Worm (Caenorhabditis elegans) whole organism, L1 larva: Measurements from ENCODE around the gene F35H12.6.

Experiments used
- C04F5.9 ChIP-seq: sonication (generic microtip); optimal IDR thresholded peaks from 2 replicates; lab custom pipeline; 2016; ENCODE audit warnings: missing genetic modification characterization, missing compliant biosample characterization
- F16B12.6 ChIP-seq: fragments of 150-350 bp; optimal IDR thresholded peaks from 2 replicates; lab custom pipeline; 2014; ENCODE audit warnings: missing biosample characterization, missing genetic modification characterization
- blmp-1 ChIP-seq: fragments of 150-350 bp; optimal IDR thresholded peaks from 2 replicates; lab custom pipeline; 2014; ENCODE audit warnings: missing biosample characterization, missing genetic modification characterization
- ceh-82 ChIP-seq, 3 experiments: fragments of 150-350 bp in 1 of 3; sonication (generic microtip) in 2 of 3; optimal IDR thresholded peaks; 2 replicates each; lab custom pipeline; 2014 to 2017; ENCODE audit warnings: missing biosample characterization in 3 of 3, missing genetic modification characterization in 3 of 3
- ces-1 ChIP-seq: fragments of 150-350 bp; optimal IDR thresholded peaks from 2 replicates; lab custom pipeline; 2014; ENCODE audit warnings: missing biosample characterization, missing genetic modification reagents, missing genetic modification characterization
- dpl-1 ChIP-seq, 3 experiments: fragments of 150-350 bp in 2 of 3; sonication (generic microtip) in 1 of 3; optimal IDR thresholded peaks; 2 replicates each; lab custom pipeline; 2014 to 2017; ENCODE audit warnings: missing biosample characterization in 3 of 3, missing genetic modification characterization in 3 of 3, missing genetic modification reagents in 3 of 3
- dsc-1 ChIP-seq: sonication (generic microtip); optimal IDR thresholded peaks from 2 replicates; lab custom pipeline; 2016; ENCODE audit warnings: mild to moderate bottlenecking, missing genetic modification characterization, missing compliant biosample characterization
- efl-1 ChIP-seq, 4 experiments: fragments of 150-350 bp; optimal IDR thresholded peaks in 3 of 4; peaks in 1 of 4; 1 replicate in 1 of 4; 2 replicates in 3 of 4; lab custom pipeline; 2014; ENCODE audit warnings: missing biosample characterization in 2 of 4, missing genetic modification characterization in 2 of 4, missing genetic modification reagents in 2 of 4
- elt-2 ChIP-seq: sonication (generic microtip); optimal IDR thresholded peaks from 2 replicates; lab custom pipeline; 2016; ENCODE audit warnings: missing genetic modification characterization, mild to moderate bottlenecking, inconsistent platforms, missing compliant biosample characterization, missing genetic modification reagents
- ets-5 ChIP-seq: fragments of 200-800 bp; sonication (Bioruptor generic); IDR thresholded peaks from 2 replicates; pipeline ENCODE4 v1.3.6; 2022; ENCODE audit warnings: missing genetic modification characterization, missing compliant biosample characterization
- fkh-8 ChIP-seq: sonication (generic microtip); optimal IDR thresholded peaks from 2 replicates; lab custom pipeline; 2016; ENCODE audit warnings: mild to moderate bottlenecking, missing genetic modification characterization, missing compliant biosample characterization
- fos-1 ChIP-seq: fragments of 150-350 bp; optimal IDR thresholded peaks from 2 replicates; lab custom pipeline; 2014; ENCODE audit warnings: missing biosample characterization, missing genetic modification characterization
- hlh-17 ChIP-seq: fragments of 200-800 bp; sonication (Bioruptor generic); optimal IDR thresholded peaks from 2 replicates; lab custom pipeline; 2018; ENCODE audit warnings: missing genetic modification characterization, mild to moderate bottlenecking, missing compliant biosample characterization, moderate library complexity, borderline replicate concordance
- isw-1 ChIP-seq: fragments of 200-800 bp; sonication (Bioruptor generic); IDR thresholded peaks from 2 replicates; pipeline ENCODE4 v1.3.6; 2022; ENCODE audit warnings: missing genetic modification characterization, missing compliant biosample characterization
- jun-1 ChIP-seq: fragments of 150-350 bp; optimal IDR thresholded peaks from 2 replicates; lab custom pipeline; 2014; ENCODE audit warnings: missing biosample characterization, missing genetic modification reagents, missing genetic modification characterization
- lin-14 ChIP-seq: fragments of 200-800 bp; sonication (Bioruptor generic); optimal IDR thresholded peaks from 2 replicates; lab custom pipeline; 2018; ENCODE audit warnings: mild to moderate bottlenecking, missing genetic modification characterization, moderate library complexity, missing compliant biosample characterization
- lin-35 ChIP-seq, 2 experiments: fragments of 150-350 bp; optimal IDR thresholded peaks; 2 replicates each; lab custom pipeline; 2014; ENCODE audit warnings: missing biosample characterization in 2 of 2, missing genetic modification characterization in 2 of 2, missing genetic modification reagents in 2 of 2
- lsy-2 ChIP-seq, 2 experiments: fragments of 150-350 bp; optimal IDR thresholded peaks; 2 replicates each; lab custom pipeline; 2014; ENCODE audit warnings: missing biosample characterization in 2 of 2, missing genetic modification characterization in 2 of 2
- mep-1 ChIP-seq: fragments of 150-350 bp; optimal IDR thresholded peaks from 2 replicates; lab custom pipeline; 2014; ENCODE audit warnings: missing biosample characterization, missing genetic modification characterization
- nhr-19 ChIP-seq: fragments of 200-800 bp; sonication (Bioruptor generic); conservative IDR thresholded peaks from 2 replicates; pipeline ENCODE4 v1.3.6; 2022; ENCODE audit warnings: missing genetic modification characterization, missing compliant biosample characterization
- nhr-20 ChIP-seq: sonication (generic microtip); optimal IDR thresholded peaks from 2 replicates; lab custom pipeline; 2016; ENCODE audit warnings: mild to moderate bottlenecking, missing genetic modification characterization, missing compliant biosample characterization
- nhr-28 ChIP-seq: fragments of 150-350 bp; optimal IDR thresholded peaks from 2 replicates; lab custom pipeline; 2014; ENCODE audit warnings: missing biosample characterization, missing genetic modification characterization
- nhr-47 ChIP-seq: sonication (generic microtip); optimal IDR thresholded peaks from 2 replicates; lab custom pipeline; 2016; ENCODE audit warnings: mild to moderate bottlenecking, missing genetic modification characterization, moderate library complexity, missing compliant biosample characterization
- nhr-85 ChIP-seq: sonication (generic microtip); peaks from one replicate; lab custom pipeline; 2016; ENCODE audit warnings: missing genetic modification characterization, inconsistent platforms, missing compliant biosample characterization
- pag-3 ChIP-seq: sonication (generic microtip); optimal IDR thresholded peaks from 2 replicates; lab custom pipeline; 2017; ENCODE audit warnings: missing genetic modification characterization, mild to moderate bottlenecking, missing compliant biosample characterization, antibody characterized with exemption, borderline replicate concordance; ENCODE audit not compliant: insufficient read depth
- rnt-1 ChIP-seq: sonication (generic microtip); optimal IDR thresholded peaks from 2 replicates; lab custom pipeline; 2016; ENCODE audit warnings: mild to moderate bottlenecking, missing genetic modification characterization, moderate library complexity, missing compliant biosample characterization
- snu-23 ChIP-seq: sonication (generic microtip); optimal IDR thresholded peaks from 2 replicates; lab custom pipeline; 2016; ENCODE audit warnings: missing genetic modification characterization, missing compliant biosample characterization
- sptf-1 ChIP-seq: fragments of 150-350 bp; optimal IDR thresholded peaks from 2 replicates; lab custom pipeline; 2014; ENCODE audit warnings: missing biosample characterization, missing genetic modification characterization
- sup-37 ChIP-seq: fragments of 200-800 bp; sonication (Bioruptor generic); optimal IDR thresholded peaks from 2 replicates; lab custom pipeline; 2018; ENCODE audit warnings: mild to moderate bottlenecking, missing genetic modification characterization, missing compliant biosample characterization
- swsn-7 ChIP-seq: sonication (generic microtip); optimal IDR thresholded peaks from 2 replicates; lab custom pipeline; 2016; ENCODE audit warnings: missing genetic modification characterization, missing compliant biosample characterization
- unc-130 ChIP-seq: fragments of 150-350 bp; optimal IDR thresholded peaks from 2 replicates; lab custom pipeline; 2017; ENCODE audit warnings: missing biosample characterization, missing genetic modification characterization, inconsistent platforms
- unc-86 ChIP-seq: sonication (generic microtip); optimal IDR thresholded peaks from 2 replicates; lab custom pipeline; 2016; ENCODE audit warnings: missing genetic modification characterization, missing compliant biosample characterization
- zag-1 ChIP-seq: fragments of 150-350 bp; optimal IDR thresholded peaks from 2 replicates; lab custom pipeline; 2014; ENCODE audit warnings: missing biosample characterization, missing genetic modification characterization
- zip-4 ChIP-seq: fragments of 200-800 bp; sonication (Bioruptor generic); optimal IDR thresholded peaks from 2 replicates; lab custom pipeline; 2018; ENCODE audit warnings: mild to moderate bottlenecking, missing genetic modification characterization, moderate library complexity, missing compliant biosample characterization
- ztf-11 ChIP-seq, 2 experiments: sonication (generic microtip); optimal IDR thresholded peaks; 2 replicates each; lab custom pipeline; 2016 to 2017; ENCODE audit warnings: missing genetic modification characterization in 2 of 2, missing biosample characterization in 1 of 2, missing compliant biosample characterization in 1 of 2

Gene F35H12.6

ce11 chrX:865214-865613, 47.9 kb upstream of the F35H12.6 start:
- no peak for TF ChIP-seq snu-23
- no peak for TF ChIP-seq hlh-17
- no peak for TF ChIP-seq ets-5 (GFP tag; lab: Robert Waterston, UW)
- TF ChIP-seq ztf-11 (tag; optimal IDR thresholded peaks at IDR 0.05; lab: Kevin White, UChicago): no peak
- TF ChIP-seq nhr-28 (tag; lab: Kevin White, UChicago): no peak
- no peak for TF ChIP-seq unc-86
- TF ChIP-seq nhr-85: peak; percentile 49
- TF ChIP-seq ces-1 (GFP tag; lab: Kevin White, UChicago): no peak
- TF ChIP-seq blmp-1 (tag; lab: Kevin White, UChicago): no peak
- no peak for TF ChIP-seq zag-1 (tag; lab: Kevin White, UChicago)
- no peak for TF ChIP-seq pag-3
- TF ChIP-seq isw-1: no peak
- TF ChIP-seq lin-35 (GFP tag; optimal IDR thresholded peaks at IDR 0.05; lab: Kevin White, UChicago): peak in 1 of 2 experiments; percentile 23

ce11 chrX:871020-871419, 42.1 kb upstream of the F35H12.6 start, which contains the start of gene lgl-1:
Gene lgl-1, minus strand, starts transcription at chrX:871089.
- TF ChIP-seq zip-4 (peak; percentile 29), snu-23 (peak; percentile 45), fkh-8 (peak; percentile 20), mep-1 (tag; lab: Kevin White, UChicago) (peak; percentile 40), nhr-85 (peak; percentile 75), swsn-7 (tag; lab: Kevin White, UChicago) (peak; percentile 8), dpl-1 (GFP tag; optimal IDR thresholded peaks at IDR 0.05; lab: Kevin White, UChicago) (no peak), sptf-1 (tag; lab: Kevin White, UChicago) (no peak), F16B12.6 (tag; lab: Kevin White, UChicago) (no peak), efl-1 (optimal IDR thresholded peaks at IDR 0.05; lab: Kevin White, UChicago) (peak; percentile 16 to 45), efl-1 (GFP tag; optimal IDR thresholded peaks at IDR 0.05 in 1 of 2; lab: Kevin White, UChicago) (no peak), ets-5 (GFP tag; lab: Robert Waterston, UW) (no peak), lsy-2 (tag; optimal IDR thresholded peaks at IDR 0.05; lab: Kevin White, UChicago) (peak in 1 of 2 experiments; percentile 11), unc-130 (tag; lab: Kevin White, UChicago) (no peak), fos-1 (peak; percentile 22), nhr-47 (peak; percentile 27), nhr-20 (tag; lab: Kevin White, UChicago) (peak; percentile 6), lin-14 (GFP tag; lab: Kevin White, UChicago) (peak; percentile 86), sup-37 (GFP tag; lab: Kevin White, UChicago) (no peak), ceh-82 (tag; optimal IDR thresholded peaks at IDR 0.05; lab: Kevin White, UChicago) (peak in 2 of 3 experiments; percentile 19 to 54), isw-1 (0 out of 2 replicates have a peak, but pooled peaks have one; percentile 6), jun-1 (tag; lab: Kevin White, UChicago) (peak; percentile 64), blmp-1 (tag; lab: Kevin White, UChicago) (peak; percentile 51), lin-35 (GFP tag; optimal IDR thresholded peaks at IDR 0.05; lab: Kevin White, UChicago) (peak; percentile 16 to 32), C04F5.9 (tag; lab: Kevin White, UChicago) (no peak), dsc-1 (no peak), nhr-19 (GFP tag; lab: Robert Waterston, UW) (0 out of 2 replicates have a peak, but pooled peaks have one; percentile 6), rnt-1 (tag; lab: Kevin White, UChicago) (peak; percentile 5)

- TF ChIP-seq elt-2 (peak; percentile 1), ztf-11 (tag; optimal IDR thresholded peaks at IDR 0.05; lab: Kevin White, UChicago) (no peak)
- TF ChIP-seq, all 84 proteins: peak for 1
Measured at ce11 chrX:871957-872715, 41.0 kb upstream of the F35H12.6 start, which contains the start of gene F56F10.1. Gene F56F10.1, plus strand, starts transcription at chrX:872603.
